Worm (Caenorhabditis elegans) whole organism, early embryonic: ENCODE measurements around the gene F09E10.5.

Experiments
- B0310.2 ChIP-seq: sonication (generic microtip); optimal IDR thresholded peaks from 2 replicates; lab custom pipeline; 2016; ENCODE audit warnings: mild to moderate bottlenecking, missing genetic modification characterization, missing compliant biosample characterization
- ama-1 ChIP-seq: fragments of 150-350 bp; optimal IDR thresholded peaks from 2 replicates; lab custom pipeline; 2014
- ceh-13 ChIP-seq: fragments of 200-800 bp; sonication (Bioruptor generic); optimal IDR thresholded peaks from 2 replicates; lab custom pipeline; 2018; ENCODE audit warnings: mild to moderate bottlenecking, missing genetic modification characterization, missing compliant biosample characterization
- ceh-36 ChIP-seq: sonication (generic microtip); optimal IDR thresholded peaks from 2 replicates; lab custom pipeline; 2016; ENCODE audit warnings: missing genetic modification characterization, inconsistent platforms, missing compliant biosample characterization
- ets-7 ChIP-seq: sonication (generic microtip); optimal IDR thresholded peaks from 2 replicates; lab custom pipeline; 2016; ENCODE audit warnings: missing genotype, missing genetic modification characterization, missing compliant biosample characterization
- flt-1 ChIP-seq: fragments of 200-800 bp; sonication (Bioruptor generic); IDR thresholded peaks from 2 replicates; pipeline ENCODE4 v1.3.6; 2022; ENCODE audit warnings: missing genetic modification characterization, missing compliant biosample characterization
- pes-1 ChIP-seq: fragments of 200-800 bp; sonication (Bioruptor generic); IDR thresholded peaks from 2 replicates; pipeline ENCODE4 v1.3.6; 2022; ENCODE audit warnings: missing genetic modification reagents, missing genetic modification characterization, missing compliant biosample characterization
- sea-1 ChIP-seq: fragments of 200-800 bp; sonication (Bioruptor generic); conservative IDR thresholded peaks from 2 replicates; pipeline ENCODE4 v1.3.6; 2022; ENCODE audit warnings: missing genetic modification characterization, missing compliant biosample characterization
- tbx-11 ChIP-seq: fragments of 200-800 bp; sonication (Bioruptor generic); IDR thresholded peaks from 2 replicates; pipeline ENCODE4 v1.3.6; 2022; ENCODE audit warnings: missing genetic modification characterization, missing compliant biosample characterization
- tra-4 ChIP-seq: sonication (generic microtip); optimal IDR thresholded peaks from 2 replicates; lab custom pipeline; 2017; ENCODE audit warnings: missing genetic modification characterization, missing compliant biosample characterization

DNA sequence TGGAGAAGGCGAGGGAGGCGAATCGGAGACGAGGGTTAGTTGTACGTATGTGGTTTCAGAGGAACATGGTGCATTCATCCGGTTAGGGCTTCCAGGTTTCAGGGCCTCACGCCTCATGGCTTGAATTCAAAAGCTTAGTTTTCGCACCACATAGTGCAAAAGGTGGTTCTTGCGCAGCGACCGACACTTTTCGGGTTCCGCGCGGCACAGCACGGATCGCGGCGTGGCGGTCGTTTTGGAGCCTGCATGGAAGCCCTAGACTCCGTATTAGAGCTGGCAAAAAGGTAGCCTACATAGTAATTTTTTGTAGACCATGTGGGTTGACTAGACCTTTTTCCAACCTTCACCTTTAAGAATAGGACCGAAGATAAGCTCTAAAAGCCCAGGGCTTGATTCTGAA lies 44.7 kb upstream of the F09E10.5 start:
- TF ChIP-seq flt-1 (GFP tag; lab: Robert Waterston, UW) (no peak), ama-1 (lab: Kevin White, UChicago) (no peak), ets-7 (tag; lab: Kevin White, UChicago) (no peak), B0310.2 (tag; lab: Kevin White, UChicago) (no peak), pes-1 (GFP tag; lab: Robert Waterston, UW) (no peak), tbx-11 (no peak), ceh-36 (tag; lab: Kevin White, UChicago) (no peak), ceh-13 (no peak), tra-4 (tag; lab: Kevin White, UChicago) (no peak), sea-1 (no peak)
